Fruit fly (Drosophila melanogaster) whole organism, embryonic: Measurements from ENCODE around the gene CG42592.

Experiments used
- CG5953 ChIP-seq: fragments of 200-800 bp; sonication (Bioruptor generic); IDR thresholded peaks from 2 replicates; pipeline ENCODE4 v1.3.6; 2022; ENCODE audit warnings: missing biosample characterization, missing genetic modification characterization
- CG8290 ChIP-seq, 3 experiments: fragments of 200-800 bp; sonication (Bioruptor generic); optimal IDR thresholded peaks; 2 replicates each; lab custom pipeline; 2016 to 2019; ENCODE audit warnings: missing biosample characterization in 3 of 3, missing genetic modification characterization in 3 of 3, mild to moderate bottlenecking in 2 of 3, moderate library complexity in 1 of 3
- CG8478 ChIP-seq: fragments of >200 bp; optimal IDR thresholded peaks from 2 replicates; lab custom pipeline; 2018
- CkIIα-i1 ChIP-seq: fragments of 200-800 bp; sonication (Bioruptor generic); IDR thresholded peaks from 2 replicates; pipeline ENCODE4 v1.3.6; 2022; ENCODE audit warnings: missing biosample characterization, missing genetic modification characterization
- Doc2 ChIP-seq: fragments of 200-800 bp; sonication (Bioruptor generic); IDR thresholded peaks from 2 replicates; pipeline ENCODE4 v1.3.6; 2022; ENCODE audit warnings: missing biosample characterization, missing genetic modification characterization
- Hr39 ChIP-seq: fragments of >200 bp; optimal IDR thresholded peaks from 2 replicates; lab custom pipeline; 2017
- Taf1 ChIP-seq: fragments of 200-800 bp; sonication (Bioruptor generic); IDR thresholded peaks from 2 replicates; pipeline ENCODE4 v1.3.6; 2022; ENCODE audit warnings: missing biosample characterization, missing genetic modification characterization
- fd64A ChIP-seq: fragments of 200-800 bp; sonication (Bioruptor generic); optimal IDR thresholded peaks from 3 replicates; lab custom pipeline; 2018; ENCODE audit warnings: missing biosample characterization, mild to moderate bottlenecking, missing genetic modification characterization
- gem ChIP-seq: fragments of 200-800 bp; sonication (Bioruptor generic); optimal IDR thresholded peaks from 2 replicates; lab custom pipeline; 2019; ENCODE audit warnings: missing biosample characterization, mild to moderate bottlenecking, missing genetic modification characterization, moderate library complexity
- odd ChIP-seq: fragments of 200-800 bp; sonication (Bioruptor generic); optimal IDR thresholded peaks from 2 replicates; lab custom pipeline; 2017; ENCODE audit warnings: missing biosample characterization, mild to moderate bottlenecking, missing genetic modification characterization

DNA sequence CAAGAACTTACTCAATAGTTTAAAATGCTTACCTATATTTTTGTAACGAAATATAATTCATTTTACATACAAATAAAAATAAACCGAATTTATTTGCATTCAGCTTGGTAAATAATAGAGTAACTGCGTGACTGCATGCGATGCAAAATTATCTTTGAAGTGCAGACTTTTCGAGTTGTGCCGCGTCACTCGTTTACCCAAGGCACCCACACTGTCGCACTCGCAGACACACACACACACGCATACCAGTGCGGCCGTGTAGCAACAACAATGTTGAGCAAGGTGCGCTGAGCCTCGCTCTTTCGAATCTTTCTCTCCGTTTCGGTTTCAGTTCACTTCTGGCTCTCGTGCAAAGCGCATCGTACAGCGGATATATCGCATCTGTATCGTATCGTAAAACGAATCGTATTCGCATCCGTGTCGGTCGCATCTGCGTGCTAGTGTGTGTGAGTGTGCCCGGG lies 40.7 kb upstream of the CG42592 start, which contains the start of gene CG31038:
- TF ChIP-seq CG5953 (no peak), gem (tag; lab: Kevin White, UChicago) (no peak), Hr39 (lab: Kevin White, UChicago) (no peak), CkIIα-i1 (no peak), fd64A (GFP tag; lab: Kevin White, UChicago) (no peak), odd (GFP tag; lab: Kevin White, UChicago) (no peak), Taf1 (GFP tag; lab: Robert Waterston, UW) (no peak), CG8478 (lab: Kevin White, UChicago) (no peak), CG8290 (GFP tag; optimal IDR thresholded peaks at IDR 0.05; lab: Kevin White, UChicago) (no peak), CG8290 (tag; optimal IDR thresholded peaks at IDR 0.05; lab: Kevin White, UChicago) (no peak), Doc2 (GFP tag; lab: Robert Waterston, UW) (no peak)
